Worm (Caenorhabditis elegans): ENCODE data around the gene C49C3.10.

ce11 chrIV:17316398-17316797, 22.4 kb downstream of the C49C3.10 start, which contains the start of gene C49C3.20:
- TF ChIP-seq F57C9.4 (tag; optimal IDR thresholded peaks at IDR 0.05) (no peak), ztf-3 (GFP tag; optimal IDR thresholded peaks at IDR 0.05) (no peak), hmg-20 (GFP tag; IDR thresholded peaks at IDR 0.05) (no peak), lin-35 (GFP tag; optimal IDR thresholded peaks at IDR 0.05) (no peak), K11D2.4 (GFP tag; IDR thresholded peaks at IDR 0.05) (no peak), somi-1 (GFP tag; optimal IDR thresholded peaks at IDR 0.05) (no peak)
